Fruit fly (Drosophila melanogaster) whole organism, larva: Measurements from ENCODE around the gene Unr.

Experiments used
- noc ChIP-seq: fragments of 200-800 bp; sonication (Bioruptor generic); optimal IDR thresholded peaks from 3 replicates; lab custom pipeline; 2019; ENCODE audit warnings: missing biosample characterization, mild to moderate bottlenecking, missing genetic modification characterization, moderate library complexity

Unr gene

dm6 chr3L:8441745-8442575, at the start of gene Unr:
Gene Unr, minus strand, starts transcription at chr3L:8442381.
- TF ChIP-seq noc (tag; lab: Kevin White, UChicago), result peak; percentile 62

DNA sequence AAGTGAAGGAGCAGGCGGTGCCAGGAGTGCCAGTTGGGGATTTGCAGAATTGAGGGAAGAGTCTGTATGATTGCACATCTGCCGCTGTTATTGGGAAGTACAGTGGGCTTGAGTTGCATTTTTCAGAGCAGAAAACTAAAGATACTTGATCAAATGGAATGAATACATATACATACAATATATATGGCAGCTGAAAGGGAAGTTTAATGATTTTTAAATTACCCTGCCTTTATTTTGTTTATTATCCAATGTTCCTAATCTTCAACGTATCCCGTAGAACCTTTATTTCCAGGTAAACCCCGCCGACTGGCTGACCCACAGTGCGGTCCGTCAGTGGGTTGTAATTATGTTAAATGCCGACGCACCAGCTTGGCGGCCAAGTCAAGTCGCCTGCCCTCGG, 38.8 kb upstream of the Unr start:
- TF ChIP-seq noc (tag; lab: Kevin White, UChicago), result no peak

DNA sequence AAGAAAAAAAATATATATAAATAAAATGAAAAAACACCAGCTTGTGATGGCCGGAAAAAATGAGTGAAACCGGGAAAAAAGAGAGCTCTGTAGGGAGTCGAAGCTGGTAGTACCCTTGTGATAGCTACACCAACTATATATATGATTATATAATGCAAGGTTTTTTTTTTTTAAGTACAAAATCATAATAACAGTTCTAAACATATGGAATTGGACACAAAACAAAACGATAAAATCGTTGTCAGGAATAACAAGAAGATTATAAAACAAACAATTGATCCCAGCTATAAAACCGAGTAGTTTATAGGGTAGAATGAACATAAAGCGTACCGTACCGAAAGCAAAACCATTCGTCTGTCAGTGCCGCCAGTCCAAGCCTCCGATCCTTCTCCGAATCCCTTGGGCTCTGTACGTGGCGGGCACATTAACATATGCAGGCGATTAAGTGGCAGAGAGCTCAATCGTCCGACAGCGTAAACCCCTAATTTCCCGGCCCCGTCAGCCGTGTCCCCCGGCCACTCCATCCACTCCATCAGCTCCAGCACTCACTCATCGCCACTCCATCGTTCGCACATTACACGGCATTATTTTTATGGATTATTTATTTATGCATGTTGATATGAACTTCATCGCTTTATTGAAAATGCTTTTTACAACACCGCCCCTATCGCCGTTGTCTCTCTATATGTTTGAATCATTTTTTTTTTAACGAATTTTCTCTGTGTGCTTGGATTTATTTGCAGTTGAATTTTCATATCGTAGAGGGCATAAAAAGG, 19.2 kb upstream of the Unr start:
- no peak for TF ChIP-seq noc (tag; lab: Kevin White, UChicago)

- TF ChIP-seq noc (tag; lab: Kevin White, UChicago), result no peak
Measured at dm6 chr3L:8460050-8460878, 18.1 kb upstream of the Unr start.

dm6 chr3L:8459615-8460004, 17.4 kb upstream of the Unr start:
- no peak for TF ChIP-seq noc (tag; lab: Kevin White, UChicago)

- no peak for TF ChIP-seq noc (tag; lab: Kevin White, UChicago)
Measured at dm6 chr3L:8458767-8459614, 16.8 kb upstream of the Unr start.

DNA sequence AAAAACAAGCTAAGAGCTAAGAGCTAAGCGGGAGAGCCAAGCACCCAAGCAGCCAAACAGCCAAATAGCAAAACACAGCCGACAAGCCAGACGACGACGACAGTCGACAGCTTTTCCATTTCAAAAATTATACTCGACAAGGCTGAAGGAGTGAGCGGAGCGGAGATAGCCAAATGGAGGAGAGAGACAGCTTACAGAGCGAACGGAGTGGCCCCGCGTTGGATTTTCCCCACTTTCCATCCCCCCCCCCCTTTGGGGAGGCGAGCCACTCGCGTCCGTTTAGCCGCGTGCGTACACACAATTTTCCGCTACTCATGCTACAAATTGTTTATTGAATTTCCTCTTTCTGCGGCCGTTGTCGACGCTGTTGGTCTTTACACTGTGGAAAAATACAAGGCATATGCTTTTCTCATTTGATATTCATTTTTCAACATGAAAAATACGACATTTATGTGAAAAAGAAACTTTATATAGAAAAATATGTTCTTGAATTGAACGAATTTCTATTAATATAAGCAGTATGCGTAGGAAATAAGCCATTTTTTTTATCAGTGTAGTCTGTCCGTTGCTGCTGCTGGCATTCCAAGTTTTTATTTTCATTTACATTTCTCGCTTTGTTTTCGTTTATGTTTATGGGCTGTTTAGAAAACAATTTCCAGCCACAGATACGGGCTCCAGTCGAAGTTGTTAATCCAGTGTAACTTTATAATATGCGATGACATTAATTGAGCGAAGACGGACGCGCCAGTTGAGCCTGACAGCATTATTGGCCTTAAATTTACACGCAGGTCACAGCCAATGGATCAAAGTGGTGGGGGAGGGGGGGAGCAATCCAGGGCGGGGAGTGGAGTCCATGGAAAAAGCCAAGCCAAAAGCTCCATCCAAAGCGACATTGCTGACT, 15.9 kb upstream of the Unr start:
- peak; percentile 89 for TF ChIP-seq noc (tag; lab: Kevin White, UChicago)

DNA sequence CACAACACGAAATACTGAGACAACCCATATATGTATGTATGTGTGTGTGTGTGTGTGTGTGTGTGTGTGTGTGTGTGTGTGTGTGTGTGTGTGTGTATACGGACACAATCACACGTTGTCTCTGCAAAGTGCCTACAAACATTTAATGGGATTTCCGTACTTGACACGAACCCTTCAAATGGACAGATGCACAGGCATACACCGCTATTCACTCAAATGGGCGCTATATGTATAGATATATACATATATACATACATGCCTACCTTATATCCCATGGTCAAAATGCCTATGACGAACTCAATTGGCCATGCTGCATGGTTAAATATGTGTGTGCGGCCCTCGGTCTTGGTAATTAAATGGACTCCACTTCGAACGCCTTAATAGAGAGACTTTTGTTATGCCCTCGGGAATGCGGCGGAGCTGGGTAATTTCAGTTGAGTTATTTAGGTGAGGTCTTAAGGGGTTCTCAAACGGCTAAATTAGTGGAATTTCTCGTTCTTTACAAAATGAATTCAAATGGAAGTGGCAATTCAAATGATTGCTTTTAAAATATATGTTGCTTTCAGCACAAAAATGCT, 14.4 kb upstream of the Unr start:
- TF ChIP-seq noc (tag; lab: Kevin White, UChicago), result no peak

- TF ChIP-seq noc (tag; lab: Kevin White, UChicago), result peak; percentile 91
Measured at dm6 chr3L:8455015-8455908, 13.1 kb upstream of the Unr start.

DNA sequence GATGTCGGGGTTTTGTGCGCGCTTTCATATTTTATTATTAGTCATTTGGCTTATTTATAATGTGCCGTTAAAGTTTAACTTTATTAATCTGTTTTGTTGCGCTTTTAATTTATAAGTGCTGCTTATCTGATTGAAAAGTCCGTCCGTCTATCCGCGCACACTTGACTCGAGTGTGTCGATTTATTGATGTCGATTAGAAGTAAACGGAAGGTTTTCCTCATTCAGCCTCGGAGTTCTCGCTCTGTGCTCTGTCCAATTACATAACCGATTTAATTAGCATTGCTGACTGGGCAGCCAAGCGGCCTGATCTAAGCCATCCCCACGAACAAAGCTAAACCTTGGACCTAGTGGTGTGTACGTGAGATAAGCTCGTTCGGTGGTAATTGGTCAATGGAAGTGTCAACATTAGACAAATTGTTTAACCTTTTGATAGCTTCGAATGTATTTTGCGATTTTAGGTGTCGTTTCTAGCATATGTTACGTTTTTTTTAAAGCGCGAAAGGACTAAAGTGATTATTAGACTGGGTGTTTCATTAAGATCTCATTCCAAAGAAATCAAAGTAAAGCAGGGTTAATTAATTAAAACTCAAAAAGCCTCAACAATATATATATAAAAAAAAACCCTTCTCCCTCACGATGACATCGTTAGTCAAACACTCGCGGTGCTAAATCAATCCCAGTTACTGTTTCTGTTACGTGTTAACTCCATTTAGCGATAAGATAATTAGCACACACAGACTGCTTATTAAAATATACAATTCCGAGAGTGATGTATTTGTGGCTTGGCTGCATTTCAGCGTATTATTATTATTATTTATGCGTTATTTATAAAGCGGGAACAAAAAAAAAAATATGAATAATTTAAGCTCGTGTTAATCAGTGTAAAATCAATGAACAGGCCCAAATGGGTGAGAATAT, 11.5 kb upstream of the Unr start:
- TF ChIP-seq noc (tag; lab: Kevin White, UChicago), result peak; percentile 91

- no peak for TF ChIP-seq noc (tag; lab: Kevin White, UChicago)
Measured at dm6 chr3L:8452986-8453385, 10.8 kb upstream of the Unr start.
